Worm (Caenorhabditis elegans): ENCODE results near the gene nhr-56.

DNA sequence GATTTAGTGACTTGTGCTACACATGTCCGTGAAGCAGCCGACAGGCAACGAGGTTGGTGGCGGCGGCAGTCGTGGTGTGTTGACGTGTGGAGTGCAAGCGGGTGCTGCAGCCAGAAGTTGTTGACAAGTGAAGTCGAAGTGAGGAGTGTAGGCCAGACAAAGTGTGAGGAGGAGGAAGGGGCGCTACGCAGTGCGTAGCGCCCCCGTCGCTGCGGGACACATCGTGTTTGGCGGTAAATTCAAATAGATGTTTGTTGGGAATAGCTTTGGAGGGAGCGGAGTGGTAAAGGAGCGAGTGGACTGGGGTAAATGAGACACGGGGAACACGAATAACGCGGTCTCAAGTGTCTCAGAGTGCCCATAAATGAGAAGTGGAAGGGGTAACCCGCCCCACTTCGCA, 33.3 kb upstream of the nhr-56 start:
- no peak for TF ChIP-seq egl-44 (GFP tag; IDR thresholded peaks at IDR 0.05)
- no peak for TF ChIP-seq dpl-1 (GFP tag; optimal IDR thresholded peaks at IDR 0.05)
- no peak for TF ChIP-seq F57A8.1 (GFP tag; optimal IDR thresholded peaks at IDR 0.05)
- no peak for TF ChIP-seq athp-1 (tag; optimal IDR thresholded peaks at IDR 0.05)
- TF ChIP-seq gei-17 (GFP tag; optimal IDR thresholded peaks at IDR 0.05): no peak
- TF ChIP-seq repo-1 (tag; optimal IDR thresholded peaks at IDR 0.05): no peak
- no peak for TF ChIP-seq K11D2.4 (GFP tag; IDR thresholded peaks at IDR 0.05)
- TF ChIP-seq snpc-4 (GFP tag; optimal IDR thresholded peaks at IDR 0.05): no peak
- TF ChIP-seq snpc-4 (tag; optimal IDR thresholded peaks at IDR 0.05): no peak
- no peak for TF ChIP-seq snpc-1.1 (tag; optimal IDR thresholded peaks at IDR 0.05; ENCODE audit: insufficient read depth)
- TF ChIP-seq hmg-20 (GFP tag; IDR thresholded peaks at IDR 0.05): no peak
- no peak for TF ChIP-seq fkh-3 (tag; optimal IDR thresholded peaks at IDR 0.05)
